Fruit fly (Drosophila melanogaster) whole organism, embryonic: ENCODE results near the gene MTF-1.
A peak's percentile ranks its signal among the peaks of the same experiment; 100 is the strongest.

Experiments used
- Atf-2 ChIP-seq: fragments of 200-800 bp; sonication (Bioruptor generic); optimal IDR thresholded peaks from 2 replicates; lab custom pipeline; 2016; ENCODE audit warnings: missing biosample characterization, missing genetic modification characterization
- Blimp-1 ChIP-seq: fragments of 200-800 bp; sonication (Bioruptor generic); optimal IDR thresholded peaks from 3 replicates; lab custom pipeline; 2018; ENCODE audit warnings: missing biosample characterization, missing genetic modification characterization, mild to moderate bottlenecking, moderate library complexity, missing genetic modification reagents
- CG11456 ChIP-seq: fragments of 200-800 bp; sonication (Bioruptor generic); IDR thresholded peaks from 3 replicates; pipeline ENCODE4 v1.3.6; 2022; ENCODE audit warnings: missing biosample characterization, missing genetic modification characterization
- CG11504 ChIP-seq: fragments of 200-800 bp; sonication (Bioruptor generic); optimal IDR thresholded peaks from 3 replicates; lab custom pipeline; 2019; ENCODE audit warnings: missing biosample characterization, mild to moderate bottlenecking, missing genetic modification characterization, moderate library complexity
- CG12104 ChIP-seq: fragments of 200-800 bp; sonication (Bioruptor generic); optimal IDR thresholded peaks from 3 replicates; lab custom pipeline; 2016; ENCODE audit warnings: missing biosample characterization, missing genetic modification characterization
- CG12769 ChIP-seq: fragments of 200-800 bp; sonication (Bioruptor generic); optimal IDR thresholded peaks from 2 replicates; lab custom pipeline; 2019; ENCODE audit warnings: missing biosample characterization, mild to moderate bottlenecking, missing genetic modification characterization, moderate library complexity
- CG13287 ChIP-seq: fragments of 200-800 bp; sonication (Bioruptor generic); IDR thresholded peaks from 2 replicates; pipeline ENCODE4 v1.3.6; 2022; ENCODE audit warnings: missing biosample characterization, missing genetic modification characterization; ENCODE audit not compliant: partially characterized antibody
- CG14050 ChIP-seq: fragments of 200-800 bp; sonication (Bioruptor generic); IDR thresholded peaks from 3 replicates; pipeline ENCODE4 v1.3.6; 2022; ENCODE audit warnings: missing biosample characterization, missing genetic modification characterization
- CG15269 ChIP-seq: fragments of 200-800 bp; sonication (Bioruptor generic); optimal IDR thresholded peaks from 2 replicates; lab custom pipeline; 2018; ENCODE audit warnings: missing biosample characterization, mild to moderate bottlenecking, missing genetic modification characterization, moderate library complexity
- CG16863 ChIP-seq: fragments of 200-800 bp; sonication (Bioruptor generic); optimal IDR thresholded peaks from 3 replicates; lab custom pipeline; 2016; ENCODE audit warnings: missing biosample characterization, missing genetic modification characterization
- CG18011 ChIP-seq: fragments of 200-800 bp; sonication (Bioruptor generic); optimal IDR thresholded peaks from 2 replicates; lab custom pipeline; 2017; ENCODE audit warnings: missing biosample characterization, missing genetic modification characterization, mild to moderate bottlenecking, moderate library complexity, missing genotype
- CG18619 ChIP-seq: fragments of 200-800 bp; sonication (Bioruptor generic); optimal IDR thresholded peaks from 3 replicates; lab custom pipeline; 2017; ENCODE audit warnings: missing biosample characterization, mild to moderate bottlenecking, missing genetic modification characterization
- CG30431 ChIP-seq: fragments of 200-800 bp; sonication (Bioruptor generic); optimal IDR thresholded peaks from 2 replicates; lab custom pipeline; 2017; ENCODE audit warnings: missing biosample characterization, missing genetic modification characterization
- CG42726 ChIP-seq: fragments of 200-800 bp; sonication (Bioruptor generic); IDR thresholded peaks from 2 replicates; pipeline ENCODE4 v1.3.6; 2022; ENCODE audit warnings: missing biosample characterization, missing genetic modification characterization; ENCODE audit not compliant: partially characterized antibody
- CG43689 ChIP-seq: fragments of 200-800 bp; sonication (Bioruptor generic); IDR thresholded peaks from 2 replicates; pipeline ENCODE4 v1.3.6; 2022; ENCODE audit warnings: missing biosample characterization, missing genetic modification characterization
- CG7372 ChIP-seq: fragments of 200-800 bp; sonication (Bioruptor generic); IDR thresholded peaks from 2 replicates; pipeline ENCODE4 v1.3.6; 2022; ENCODE audit warnings: missing biosample characterization, missing genetic modification characterization
- CG9876 ChIP-seq: fragments of 200-800 bp; sonication (Bioruptor generic); optimal IDR thresholded peaks from 2 replicates; lab custom pipeline; 2016; ENCODE audit warnings: missing biosample characterization, missing genetic modification characterization
- CHES-1-like ChIP-seq: fragments of 200-800 bp; sonication (Bioruptor generic); optimal IDR thresholded peaks from 2 replicates; lab custom pipeline; 2016; ENCODE audit warnings: missing biosample characterization, missing genetic modification characterization
- Chrac-16 ChIP-seq: fragments of 200-800 bp; sonication (Bioruptor generic); optimal IDR thresholded peaks from 3 replicates; lab custom pipeline; 2016; ENCODE audit warnings: missing biosample characterization, missing genetic modification characterization
- Dip2 ChIP-seq: fragments of 200-800 bp; sonication (Bioruptor generic); IDR thresholded peaks from 2 replicates; pipeline ENCODE4 v1.3.6; 2022; ENCODE audit warnings: missing biosample characterization, missing genetic modification characterization
- Dll ChIP-seq: fragments of 200-800 bp; sonication (Bioruptor generic); IDR thresholded peaks from 4 replicates; pipeline ENCODE4 v1.3.6; 2022; ENCODE audit warnings: missing biosample characterization, missing genetic modification characterization; ENCODE audit not compliant: partially characterized antibody
- HLH54F ChIP-seq: fragments of 200-800 bp; sonication (Bioruptor generic); optimal IDR thresholded peaks from 3 replicates; lab custom pipeline; 2016; ENCODE audit warnings: missing biosample characterization, missing genetic modification characterization
- MBD-R2 ChIP-seq: fragments of 200-800 bp; sonication (Bioruptor generic); IDR thresholded peaks from 2 replicates; pipeline ENCODE4 v1.3.6; 2022; ENCODE audit warnings: missing biosample characterization, missing genetic modification characterization
- Mes4 ChIP-seq: fragments of 200-800 bp; sonication (Bioruptor generic); optimal IDR thresholded peaks from 2 replicates; lab custom pipeline; 2016; ENCODE audit warnings: missing biosample characterization, missing genetic modification characterization
- Mrtf ChIP-seq: fragments of 200-800 bp; sonication (Bioruptor generic); IDR thresholded peaks from 3 replicates; pipeline ENCODE4 v1.3.6; 2022; ENCODE audit warnings: missing biosample characterization, missing genetic modification characterization
- Myb ChIP-seq: fragments of 200-800 bp; sonication (Bioruptor generic); optimal IDR thresholded peaks from 2 replicates; lab custom pipeline; 2016; ENCODE audit warnings: missing biosample characterization, missing genetic modification characterization
- Oli ChIP-seq: fragments of 200-800 bp; sonication (Bioruptor generic); optimal IDR thresholded peaks from 2 replicates; lab custom pipeline; 2018; ENCODE audit warnings: missing biosample characterization, mild to moderate bottlenecking, missing genetic modification characterization, moderate library complexity
- Opbp ChIP-seq: fragments of 200-800 bp; sonication (Bioruptor generic); IDR thresholded peaks from 3 replicates; pipeline ENCODE4 v1.3.6; 2022; ENCODE audit warnings: missing biosample characterization, missing genetic modification characterization; ENCODE audit not compliant: partially characterized antibody
- Poxn ChIP-seq: fragments of 200-800 bp; sonication (Bioruptor generic); IDR thresholded peaks from 2 replicates; pipeline ENCODE4 v1.3.6; 2022; ENCODE audit warnings: missing biosample characterization, missing genetic modification characterization
- Sry-δ ChIP-seq: fragments of 200-800 bp; sonication (Bioruptor generic); optimal IDR thresholded peaks from 2 replicates; lab custom pipeline; 2016; ENCODE audit warnings: missing biosample characterization, missing genetic modification characterization
- TFAM ChIP-seq: fragments of 200-800 bp; sonication (Bioruptor generic); optimal IDR thresholded peaks from 2 replicates; lab custom pipeline; 2017; ENCODE audit warnings: missing biosample characterization, missing genetic modification characterization, inconsistent platforms
- Trl ChIP-seq, 3 experiments: fragments of >200 bp in 2 of 3; fragments of 200-800 bp in 1 of 3; sonication (Bioruptor generic) in 1 of 3; optimal IDR thresholded peaks; 2 replicates in 1 of 3; 3 replicates in 2 of 3; lab custom pipeline; 2016 to 2017; ENCODE audit warnings: missing biosample characterization in 1 of 3, missing genetic modification characterization in 1 of 3
- bigmax ChIP-seq: fragments of 200-800 bp; sonication (Bioruptor generic); optimal IDR thresholded peaks from 2 replicates; lab custom pipeline; 2018; ENCODE audit warnings: missing biosample characterization, mild to moderate bottlenecking, missing genetic modification characterization
- cas ChIP-seq: fragments of 200-800 bp; sonication (Bioruptor generic); IDR thresholded peaks from 2 replicates; pipeline ENCODE4 v1.3.6; 2022; ENCODE audit warnings: missing biosample characterization, missing genetic modification characterization
- corto ChIP-seq: fragments of 200-800 bp; sonication (Bioruptor generic); optimal IDR thresholded peaks from 2 replicates; lab custom pipeline; 2016; ENCODE audit warnings: missing biosample characterization, mild to moderate bottlenecking, missing genetic modification characterization, moderate library complexity
- da ChIP-seq: fragments of 200-800 bp; sonication (Bioruptor generic); optimal IDR thresholded peaks from 2 replicates; lab custom pipeline; 2016; ENCODE audit warnings: missing biosample characterization, missing genetic modification characterization
- dpn ChIP-seq, 2 experiments: fragments of 200-800 bp; sonication (Bioruptor generic); optimal IDR thresholded peaks; 3 replicates each; lab custom pipeline; 2016; ENCODE audit warnings: missing biosample characterization in 2 of 2, missing genetic modification characterization in 2 of 2
- eve ChIP-seq, 2 experiments: fragments of >200 bp; optimal IDR thresholded peaks; 2 replicates each; lab custom pipeline; 2017; ENCODE audit warnings: missing biosample characterization in 2 of 2, missing genetic modification characterization in 2 of 2
- h ChIP-seq: fragments of >200 bp; optimal IDR thresholded peaks from 2 replicates; lab custom pipeline; 2017
- knrl ChIP-seq: fragments of 200-800 bp; sonication (Bioruptor generic); IDR thresholded peaks from 3 replicates; pipeline ENCODE4 v1.3.6; 2022; ENCODE audit warnings: missing biosample characterization, missing genetic modification characterization; ENCODE audit not compliant: partially characterized antibody
- lbe ChIP-seq: fragments of 200-800 bp; sonication (Bioruptor generic); optimal IDR thresholded peaks from 2 replicates; lab custom pipeline; 2016; ENCODE audit warnings: missing biosample characterization, mild to moderate bottlenecking, missing genetic modification characterization
- mam ChIP-seq: fragments of 200-800 bp; sonication (Bioruptor generic); optimal IDR thresholded peaks from 3 replicates; lab custom pipeline; 2016; ENCODE audit warnings: missing biosample characterization, missing genetic modification characterization
- mirr ChIP-seq: fragments of 200-800 bp; sonication (Bioruptor generic); optimal IDR thresholded peaks from 3 replicates; lab custom pipeline; 2018; ENCODE audit warnings: missing biosample characterization, mild to moderate bottlenecking, missing genetic modification characterization
- odd ChIP-seq: fragments of 200-800 bp; sonication (Bioruptor generic); optimal IDR thresholded peaks from 2 replicates; lab custom pipeline; 2017; ENCODE audit warnings: missing biosample characterization, mild to moderate bottlenecking, missing genetic modification characterization
- otp ChIP-seq: fragments of 200-800 bp; sonication (Bioruptor generic); IDR thresholded peaks from 3 replicates; pipeline ENCODE4, ENCODE4 v1.3.6; 2022; ENCODE audit warnings: missing biosample characterization, missing genetic modification characterization
- phol ChIP-seq: fragments of 200-800 bp; sonication (Bioruptor generic); optimal IDR thresholded peaks from 3 replicates; lab custom pipeline; 2018; ENCODE audit warnings: missing biosample characterization, mild to moderate bottlenecking, missing genetic modification characterization, moderate library complexity
- stwl ChIP-seq: fragments of 200-800 bp; sonication (Bioruptor generic); optimal IDR thresholded peaks from 3 replicates; lab custom pipeline; 2018; ENCODE audit warnings: missing biosample characterization, mild to moderate bottlenecking, missing genetic modification characterization, moderate library complexity
- wek ChIP-seq: fragments of 200-800 bp; sonication (Bioruptor generic); optimal IDR thresholded peaks from 3 replicates; lab custom pipeline; 2018; ENCODE audit warnings: missing biosample characterization, mild to moderate bottlenecking, missing genetic modification characterization, moderate library complexity

MTF-1 gene

DNA sequence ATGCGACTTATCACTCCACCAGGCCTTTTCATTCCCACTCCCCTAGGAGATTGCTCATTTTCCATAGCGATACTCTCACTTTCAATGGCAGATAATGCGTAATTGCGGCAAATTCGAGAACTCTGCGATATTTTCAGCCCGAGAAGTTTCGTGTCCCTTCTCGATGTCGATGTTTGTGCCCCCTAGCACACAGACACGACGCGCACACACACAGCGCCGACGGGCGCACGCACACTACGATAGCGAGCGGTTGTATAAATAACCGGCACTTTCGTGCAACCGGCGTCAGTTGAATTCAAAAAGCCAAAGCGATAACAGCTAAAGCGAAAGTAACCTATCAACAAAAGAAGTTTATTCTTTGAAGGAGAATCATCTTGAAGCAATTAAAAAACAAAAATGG is 48.5 kb upstream of the MTF-1 start, which contains the start of gene Hsp23 (continued):
- TF ChIP-seq CG13287 (GFP tag; lab: Robert Waterston, UW) = peak; percentile 51; the same call in 1 of the 2 replicates
- peak; percentile 39; the same call in 1 of the 4 replicates for TF ChIP-seq Dll
- TF ChIP-seq cas (GFP tag; lab: Robert Waterston, UW) = no peak
- peak; percentile 65 for TF ChIP-seq lbe (GFP tag; lab: Kevin White, UChicago)
- TF ChIP-seq Opbp = peak; percentile 54; the same call in 2 of the 3 replicates
- TF ChIP-seq MBD-R2 (GFP tag; lab: Robert Waterston, UW) = 0 out of 2 replicates have a peak, but pooled peaks have one; percentile 9
- TF ChIP-seq mam (GFP tag; lab: Kevin White, UChicago) = no peak
- TF ChIP-seq corto = peak; percentile 24
- peak; percentile 68 for TF ChIP-seq Blimp-1
- TF ChIP-seq Trl (optimal IDR thresholded peaks at IDR 0.05; lab: Kevin White, UChicago) = no peak
- no peak for TF ChIP-seq Trl (GFP tag; optimal IDR thresholded peaks at IDR 0.05; lab: Kevin White, UChicago)
- TF ChIP-seq, all 482 proteins: peak for 41

DNA sequence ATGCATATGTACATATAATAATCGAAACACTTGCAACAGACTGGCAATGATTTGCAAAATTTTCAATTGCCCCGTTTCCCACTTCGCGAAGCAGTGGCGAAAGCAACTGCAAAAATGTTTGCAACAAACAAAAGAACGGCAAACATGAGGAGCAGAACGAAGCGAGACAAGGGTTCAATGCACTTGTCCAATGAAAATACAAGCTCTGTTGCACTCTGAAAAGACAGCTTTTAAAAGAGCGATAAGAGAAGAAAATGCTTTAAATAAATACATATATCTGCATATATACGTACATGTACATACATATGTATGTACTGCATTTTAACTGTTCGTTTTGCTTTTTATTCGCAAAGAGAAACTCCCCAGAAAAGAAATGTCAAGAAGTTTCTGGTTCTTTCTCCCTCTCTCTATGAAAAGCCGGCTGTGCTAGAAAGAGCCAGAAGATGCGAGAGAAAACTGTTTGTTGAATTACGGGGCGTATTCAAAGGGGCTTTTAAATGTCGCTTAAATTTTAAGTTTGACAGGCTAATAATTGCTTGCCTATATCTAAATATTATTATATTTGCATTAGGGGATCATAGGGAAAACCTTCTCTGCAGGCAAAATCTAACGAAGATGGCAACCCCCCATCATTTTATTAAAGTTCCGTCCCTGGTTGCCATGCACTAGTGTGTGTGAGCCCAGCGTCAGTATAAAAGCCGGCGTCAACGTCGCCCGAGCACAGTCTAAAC is 46.6 kb upstream of the MTF-1 start, which contains the start of gene Hsp27:
Gene Hsp27, plus strand, starts transcription at position 719 of the 731 bp plus-strand sequence.
- TF ChIP-seq da (peak; percentile 49), Mrtf (GFP tag; lab: Robert Waterston, UW) (peak; percentile 98), CG11456 (GFP tag; lab: Robert Waterston, UW) (peak; percentile 98), bigmax (peak; percentile 71), CG11504 (tag; lab: Kevin White, UChicago) (peak; percentile 97), h (no peak), CG18619 (peak; percentile 97), otp (peak; percentile 97), wek (GFP tag; lab: Kevin White, UChicago) (peak; percentile 80), eve (GFP tag; optimal IDR thresholded peaks at IDR 0.05; lab: Kevin White, UChicago) (no peak), phol (tag; lab: Kevin White, UChicago) (peak; percentile 98), CG43689 (peak; percentile 95), Poxn (peak; percentile 84), HLH54F (GFP tag; lab: Kevin White, UChicago) (peak; percentile 86), TFAM (GFP tag; lab: Kevin White, UChicago) (peak; percentile 92), Mes4 (GFP tag; lab: Kevin White, UChicago) (peak; percentile 68), CG14050 (peak; percentile 97), Dip2 (peak; percentile 75), CHES-1-like (GFP tag; lab: Kevin White, UChicago) (peak; percentile 83), CG15269 (tag; lab: Kevin White, UChicago) (peak; percentile 97), knrl (GFP tag; lab: Robert Waterston, UW) (peak; percentile 48; the same call in 2 of the 3 replicates), CG12769 (tag; lab: Kevin White, UChicago) (peak; percentile 92), CG16863 (GFP tag; lab: Kevin White, UChicago) (peak; percentile 87), mirr (peak; percentile 81), Myb (GFP tag; lab: Kevin White, UChicago) (peak; percentile 76), Sry-δ (GFP tag; lab: Kevin White, UChicago) (peak; percentile 61), CG18011 (GFP tag; lab: Kevin White, UChicago) (peak; percentile 89), stwl (peak; percentile 65), CG7372 (GFP tag; lab: Robert Waterston, UW) (peak; percentile 97), CG30431 (GFP tag; lab: Kevin White, UChicago) (peak; percentile 98), CG12104 (GFP tag; lab: Kevin White, UChicago) (peak; percentile 92), dpn (GFP tag; optimal IDR thresholded peaks at IDR 0.05; lab: Kevin White, UChicago) (peak; percentile 96 to 98), CG9876 (peak; percentile 55), odd (GFP tag; lab: Kevin White, UChicago) (peak; percentile 95), Atf-2 (peak; percentile 86), Chrac-16 (peak; percentile 98), Oli (peak; percentile 99), CG42726 (GFP tag; lab: Robert Waterston, UW) (peak; percentile 33; the same call in 1 of the 2 replicates)
